Fruit fly (Drosophila melanogaster): Measurements from ENCODE around the gene CG16974.

Gene CG16974

DNA sequence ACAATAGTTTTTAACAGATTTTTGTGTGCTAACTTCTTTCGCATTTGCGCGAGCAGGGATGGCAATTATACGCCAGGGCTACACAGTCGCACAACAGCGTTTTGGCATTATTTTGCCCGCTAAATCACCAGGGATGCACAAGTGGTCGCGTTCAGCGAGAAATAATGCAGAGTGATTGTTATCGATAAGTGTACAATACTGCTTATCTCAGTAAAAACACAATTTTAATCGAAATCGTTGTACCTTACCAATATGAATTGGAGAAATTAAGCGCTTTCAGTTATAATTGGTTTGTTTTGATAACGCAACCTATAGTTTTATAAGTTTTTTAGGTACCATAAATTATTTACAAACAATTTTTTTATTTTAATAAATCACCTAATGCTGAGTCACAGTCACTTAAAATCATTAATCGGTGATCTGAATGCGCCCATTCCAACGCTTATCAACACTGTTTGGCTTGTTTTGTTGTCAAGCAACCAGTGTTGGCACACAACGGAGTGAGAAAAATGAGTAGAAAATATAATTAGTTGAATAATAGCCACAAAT is 15.0 kb downstream of the CG16974 start, which contains the start of the genes Sfmbt and CG5439 (continued):
- TF ChIP-seq Hmx (GFP tag; optimal IDR thresholded peaks at IDR 0.05) (peak; percentile 33), cad (GFP tag; optimal IDR thresholded peaks at IDR 0.05) (no peak), lab (GFP tag; optimal IDR thresholded peaks at IDR 0.05) (no peak), kah (GFP tag; optimal IDR thresholded peaks at IDR 0.05) (no peak), CG10959 (GFP tag; IDR thresholded peaks at IDR 0.05) (0 out of 2 replicates have a peak, but pooled peaks have one; percentile 11), scrt (GFP tag; optimal IDR thresholded peaks at IDR 0.05) (no peak), psq (GFP tag; optimal IDR thresholded peaks at IDR 0.05) (peak; percentile 76), stc (GFP tag; IDR thresholded peaks at IDR 0.05) (no peak), hth (optimal IDR thresholded peaks at IDR 0.05) (no peak), CG11723 (GFP tag; optimal IDR thresholded peaks at IDR 0.05) (no peak), NfI (GFP tag; optimal IDR thresholded peaks at IDR 0.05) (peak; percentile 74), ase (GFP tag; IDR thresholded peaks at IDR 0.05) (0 out of 3 replicates have a peak, but pooled peaks have one; percentile 45), Oaz (GFP tag; IDR thresholded peaks at IDR 0.05) (peak; percentile 9; the same call in 1 of the 2 replicates), CG5180 (GFP tag; optimal IDR thresholded peaks at IDR 0.05) (no peak), CG11696 (GFP tag; IDR thresholded peaks at IDR 0.05) (no peak), ken (GFP tag; IDR thresholded peaks at IDR 0.05) (peak; percentile 42; the same call in 1 of the 3 replicates), CG17612 (GFP tag; IDR thresholded peaks at IDR 0.05) (peak; percentile 45; the same call in 1 of the 2 replicates), CG12769 (tag; optimal IDR thresholded peaks at IDR 0.05) (no peak), CG7372 (GFP tag; IDR thresholded peaks at IDR 0.05) (peak; percentile 46; the same call in 1 of the 2 replicates), CG10565 (GFP tag; optimal IDR thresholded peaks at IDR 0.05) (no peak), CG15269 (tag; optimal IDR thresholded peaks at IDR 0.05) (no peak), Med (GFP tag) (peak; percentile 96), chm (GFP tag; IDR thresholded peaks at IDR 0.05) (0 out of 2 replicates have a peak, but pooled peaks have one; percentile 50), CG12659 (GFP tag; optimal IDR thresholded peaks at IDR 0.05) (peak; percentile 94), CG16815 (GFP tag; optimal IDR thresholded peaks at IDR 0.05) (peak; percentile 69), bowl (GFP tag; IDR thresholded peaks at IDR 0.05) (no peak), chinmo (GFP tag; IDR thresholded peaks at IDR 0.05; ENCODE audit: partially characterized antibody) (no peak), prd (optimal IDR thresholded peaks at IDR 0.05) (no peak), prd (GFP tag; IDR thresholded peaks at IDR 0.05) (peak; percentile 80), sqz (GFP tag; optimal IDR thresholded peaks at IDR 0.05) (no peak), CG10366 (GFP tag; IDR thresholded peaks at IDR 0.05) (peak; percentile 39; the same call in 1 of the 2 replicates), D (optimal IDR thresholded peaks at IDR 0.05) (no peak), D (GFP tag; optimal IDR thresholded peaks at IDR 0.05) (peak; percentile 49), ind (GFP tag; optimal IDR thresholded peaks at IDR 0.05) (peak; percentile 89), CG13775 (GFP tag; optimal IDR thresholded peaks at IDR 0.05) (peak; percentile 88), NFAT (GFP tag; IDR thresholded peaks at IDR 0.05) (peak; percentile 73), Dad (GFP tag; optimal IDR thresholded peaks at IDR 0.05) (peak; percentile 57), amos (GFP tag; IDR thresholded peaks at IDR 0.05; ENCODE audit: partially characterized antibody) (peak; percentile 53), caup (GFP tag; optimal IDR thresholded peaks at IDR 0.05; ENCODE audit: severe bottlenecking) (no peak), klu (GFP tag; IDR thresholded peaks at IDR 0.05) (peak; percentile 65; the same call in 1 of the 2 replicates), unpg (GFP tag; optimal IDR thresholded peaks at IDR 0.05) (no peak), CG5953 (GFP tag; IDR thresholded peaks at IDR 0.05) (no peak), zfh2 (GFP tag; optimal IDR thresholded peaks at IDR 0.05) (peak; percentile 94), Dip3 (GFP tag; optimal IDR thresholded peaks at IDR 0.05) (peak; percentile 75), CG2116 (GFP tag; optimal IDR thresholded peaks at IDR 0.05) (peak; percentile 89), Drgx (GFP tag; IDR thresholded peaks at IDR 0.05) (peak; percentile 34; the same call in 1 of the 2 replicates), CG10654 (GFP tag; optimal IDR thresholded peaks at IDR 0.05) (peak; percentile 67), BtbVII (GFP tag; optimal IDR thresholded peaks at IDR 0.05) (peak; percentile 9), Sox102F (GFP tag; optimal IDR thresholded peaks at IDR 0.05) (no peak), Dbx (GFP tag; IDR thresholded peaks at IDR 0.05) (peak; percentile 87), GATAe (GFP tag; conservative IDR thresholded peaks at IDR 0.05) (peak; percentile 22; the same call in 1 of the 2 replicates)
